Worm (Caenorhabditis elegans) whole organism, midembryonic: ENCODE data around the gene F13D12.5.

Experiments used
- T22C8.4 ChIP-seq: fragments of 200-800 bp; sonication (Bioruptor generic); IDR thresholded peaks from 2 replicates; pipeline ENCODE4 v1.3.6; 2022; ENCODE audit warnings: missing genetic modification characterization, missing compliant biosample characterization
- cog-1 ChIP-seq: sonication (generic microtip); optimal IDR thresholded peaks from 2 replicates; lab custom pipeline; 2016; ENCODE audit warnings: missing genetic modification characterization, missing compliant biosample characterization
- flt-1 ChIP-seq: fragments of 200-800 bp; sonication (Bioruptor generic); IDR thresholded peaks from 2 replicates; pipeline ENCODE4 v1.3.6; 2022; ENCODE audit warnings: missing genetic modification characterization, missing compliant biosample characterization
- klf-2 ChIP-seq: fragments of 200-800 bp; sonication (Bioruptor generic); conservative IDR thresholded peaks from 2 replicates; pipeline ENCODE4 v1.3.6; 2022; ENCODE audit warnings: missing genetic modification reagents, missing genetic modification characterization, missing compliant biosample characterization
- med-1 ChIP-seq: sonication (generic microtip); optimal IDR thresholded peaks from 2 replicates; lab custom pipeline; 2017; ENCODE audit warnings: missing genetic modification characterization, mild to moderate bottlenecking, missing compliant biosample characterization, antibody characterized with exemption, missing genetic modification reagents; ENCODE audit not compliant: insufficient read depth
- ref-1 ChIP-seq: fragments of 200-800 bp; sonication (Bioruptor generic); conservative IDR thresholded peaks from 2 replicates; pipeline ENCODE4 v1.3.6; 2022; ENCODE audit warnings: missing genetic modification reagents, missing genetic modification characterization, missing compliant biosample characterization
- tab-1 ChIP-seq: fragments of 200-800 bp; sonication (Bioruptor generic); IDR thresholded peaks from 2 replicates; pipeline ENCODE4 v1.3.6; 2022; ENCODE audit warnings: missing genetic modification characterization, missing compliant biosample characterization
- ztf-23 ChIP-seq: fragments of 200-800 bp; sonication (Bioruptor generic); IDR thresholded peaks from 2 replicates; pipeline ENCODE4 v1.3.6; 2022; ENCODE audit warnings: missing genetic modification reagents, missing genetic modification characterization, missing compliant biosample characterization
- ztf-29 ChIP-seq: fragments of 200-800 bp; sonication (Bioruptor generic); IDR thresholded peaks from 2 replicates; pipeline ENCODE4 v1.3.6; 2022; ENCODE audit warnings: missing genetic modification reagents, missing genetic modification characterization, missing compliant biosample characterization

The F13D12.5 gene

DNA sequence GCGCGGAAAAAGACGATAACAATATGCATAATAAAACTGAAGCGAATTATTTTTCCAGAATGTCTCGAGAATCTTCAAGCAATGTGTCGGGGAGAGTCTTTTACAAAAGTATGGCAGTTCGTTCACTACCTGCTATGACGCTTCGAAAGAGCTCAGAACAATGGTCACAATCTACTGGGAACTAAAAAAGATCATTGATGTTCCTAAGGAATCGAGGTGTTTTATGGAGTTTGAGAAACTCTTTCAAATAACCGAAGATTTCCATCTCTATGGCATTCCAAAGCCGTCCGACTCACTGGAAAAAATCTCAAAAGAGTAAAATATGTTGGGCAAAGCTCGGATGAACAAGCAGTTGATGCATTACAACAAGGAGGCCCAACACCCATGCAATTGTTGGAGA lies 45.8 kb downstream of the F13D12.5 start, which contains the start of gene F44E5.15:
TSS of gene F44E5.15 (plus strand) at position 301 of the 400 bp plus-strand sequence.
- TF ChIP-seq cog-1 (tag; lab: Kevin White, UChicago) (no peak), tab-1 (GFP tag; lab: Robert Waterston, UW) (no peak), T22C8.4 (GFP tag; lab: Robert Waterston, UW) (no peak), ztf-23 (no peak), ref-1 (GFP tag; lab: Robert Waterston, UW) (no peak), klf-2 (no peak)

ce11 chrII:11774218-11774617 lies 47.6 kb downstream of the F13D12.5 start, which contains the start of gene F44E5.1:
Gene F44E5.1, minus strand, starts transcription at chrII:11774559.
- no peak for TF ChIP-seq med-1 (GFP tag; lab: Kevin White, UChicago)
- TF ChIP-seq flt-1 (GFP tag; lab: Robert Waterston, UW) = no peak
- no peak for TF ChIP-seq ztf-23
- no peak for TF ChIP-seq ref-1 (GFP tag; lab: Robert Waterston, UW)

DNA sequence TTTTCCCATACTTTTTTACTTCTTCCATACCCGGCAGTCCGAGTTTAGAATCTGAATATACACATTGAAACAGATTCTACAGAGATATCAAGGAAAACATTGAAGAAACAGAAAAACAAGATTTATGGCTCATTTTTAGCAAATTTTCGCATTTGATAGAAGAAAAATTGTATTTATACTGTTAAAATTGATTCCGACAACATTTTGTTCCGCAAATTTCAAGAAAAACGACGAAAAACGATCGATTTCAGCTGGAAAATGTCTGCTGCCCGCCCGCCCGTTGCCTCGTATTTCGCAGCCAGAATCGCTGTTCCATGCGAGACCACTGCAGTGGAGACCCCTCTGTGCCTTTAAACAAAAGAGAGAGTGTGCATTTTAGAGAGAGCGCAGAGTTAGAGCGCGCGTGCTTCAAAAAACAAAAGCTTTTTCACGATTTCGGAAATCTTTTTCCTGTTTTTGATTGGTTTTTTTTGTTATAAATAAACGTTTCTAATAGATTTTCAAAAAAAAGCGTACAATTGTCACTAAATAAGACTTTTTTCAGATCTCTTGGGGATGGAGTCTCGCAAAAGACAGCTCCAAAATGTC lies 51.4 kb downstream of the F13D12.5 start, which contains the start of the genes patr-1 and dna-2:
TSS of gene patr-1 (minus strand) at position 51 of the 588 bp plus-strand sequence.
TSS of gene dna-2 (plus strand) at position 538 of the 588 bp plus-strand sequence.
- TF ChIP-seq tab-1 (GFP tag; lab: Robert Waterston, UW) (no peak), med-1 (GFP tag; lab: Kevin White, UChicago) (no peak), ref-1 (GFP tag; lab: Robert Waterston, UW) (no peak), flt-1 (GFP tag; lab: Robert Waterston, UW) (no peak), T22C8.4 (GFP tag; lab: Robert Waterston, UW) (no peak), ztf-29 (GFP tag; lab: Robert Waterston, UW) (no peak), cog-1 (tag; lab: Kevin White, UChicago) (no peak), ztf-23 (no peak), klf-2 (no peak)
